Worm (Caenorhabditis elegans): ENCODE measurements around the gene F55C12.19.

ce11 chrII:5866920-5867319 lies 981 bp downstream of the F55C12.19 start:
- TF ChIP-seq mep-1 (tag; optimal IDR thresholded peaks at IDR 0.05): no peak
- no peak for TF ChIP-seq lir-3 (tag; optimal IDR thresholded peaks at IDR 0.05; ENCODE audit: poor library complexity)
- TF ChIP-seq F16B12.6 (tag; optimal IDR thresholded peaks at IDR 0.05): no peak
- TF ChIP-seq lin-13 (GFP tag; optimal IDR thresholded peaks at IDR 0.05): no peak
- TF ChIP-seq skn-1 (tag; optimal IDR thresholded peaks at IDR 0.05): no peak
- no peak for TF ChIP-seq swsn-7 (tag; optimal IDR thresholded peaks at IDR 0.05)

All from whole organism, L1 larva.